Worm (Caenorhabditis elegans) whole organism, L1 larva: ENCODE measurements around the gene dtmk-1.

ENCODE experiments used
- C34B4.2 ChIP-seq: sonication (generic microtip); optimal IDR thresholded peaks from 2 replicates; lab custom pipeline; 2017; ENCODE audit warnings: mild to moderate bottlenecking, missing genetic modification characterization, missing compliant biosample characterization
- F16B12.6 ChIP-seq: fragments of 150-350 bp; optimal IDR thresholded peaks from 2 replicates; lab custom pipeline; 2014; ENCODE audit warnings: missing biosample characterization, missing genetic modification characterization
- aha-1 ChIP-seq: fragments of 150-350 bp; optimal IDR thresholded peaks from 2 replicates; lab custom pipeline; 2014; ENCODE audit warnings: missing biosample characterization, missing genetic modification characterization
- alr-1 ChIP-seq: fragments of 200-800 bp; sonication (Bioruptor generic); optimal IDR thresholded peaks from 2 replicates; lab custom pipeline; 2018; ENCODE audit warnings: borderline replicate concordance, mild to moderate bottlenecking, missing genetic modification characterization, missing compliant biosample characterization
- aly-2 ChIP-seq: fragments of 150-350 bp; optimal IDR thresholded peaks from 2 replicates; lab custom pipeline; 2014; ENCODE audit warnings: missing biosample characterization, missing genetic modification characterization
- ama-1 ChIP-seq: fragments of 150-350 bp; optimal IDR thresholded peaks from 2 replicates; lab custom pipeline; 2014
- blmp-1 ChIP-seq: fragments of 150-350 bp; optimal IDR thresholded peaks from 2 replicates; lab custom pipeline; 2014; ENCODE audit warnings: missing biosample characterization, missing genetic modification characterization
- ceh-63 ChIP-seq: fragments of 200-800 bp; sonication (Bioruptor generic); optimal IDR thresholded peaks from 2 replicates; lab custom pipeline; 2018; ENCODE audit warnings: mild to moderate bottlenecking, missing genetic modification characterization, missing compliant biosample characterization
- ceh-8 ChIP-seq: fragments of 200-800 bp; sonication (Bioruptor generic); optimal IDR thresholded peaks from 2 replicates; lab custom pipeline; 2018; ENCODE audit warnings: mild to moderate bottlenecking, missing genetic modification characterization, moderate library complexity, missing compliant biosample characterization
- ceh-88 ChIP-seq: fragments of 200-800 bp; sonication (Bioruptor generic); IDR thresholded peaks from 2 replicates; pipeline ENCODE4 v1.3.6; 2022; ENCODE audit warnings: missing genetic modification characterization, missing compliant biosample characterization
- ceh-90 ChIP-seq: sonication (generic microtip); optimal IDR thresholded peaks from 2 replicates; lab custom pipeline; 2016; ENCODE audit warnings: missing genetic modification characterization, missing compliant biosample characterization
- elt-2 ChIP-seq: sonication (generic microtip); optimal IDR thresholded peaks from 2 replicates; lab custom pipeline; 2016; ENCODE audit warnings: missing genetic modification characterization, mild to moderate bottlenecking, inconsistent platforms, missing compliant biosample characterization, missing genetic modification reagents
- fkh-4 ChIP-seq: sonication (generic microtip); optimal IDR thresholded peaks from 2 replicates; lab custom pipeline; 2016; ENCODE audit warnings: missing compliant biosample characterization, missing genetic modification characterization, borderline replicate concordance
- fos-1 ChIP-seq: fragments of 150-350 bp; optimal IDR thresholded peaks from 2 replicates; lab custom pipeline; 2014; ENCODE audit warnings: missing biosample characterization, missing genetic modification characterization
- hlh-17 ChIP-seq: fragments of 200-800 bp; sonication (Bioruptor generic); optimal IDR thresholded peaks from 2 replicates; lab custom pipeline; 2018; ENCODE audit warnings: missing genetic modification characterization, mild to moderate bottlenecking, missing compliant biosample characterization, moderate library complexity, borderline replicate concordance
- hlh-4 ChIP-seq: sonication (generic microtip); optimal IDR thresholded peaks from 2 replicates; lab custom pipeline; 2016; ENCODE audit warnings: mild to moderate bottlenecking, missing genetic modification characterization, missing compliant biosample characterization
- hpl-2 ChIP-seq: fragments of 150-350 bp; optimal IDR thresholded peaks from 2 replicates; lab custom pipeline; 2014; ENCODE audit warnings: missing biosample characterization, missing genetic modification reagents, missing genetic modification characterization
- jun-1 ChIP-seq: fragments of 150-350 bp; optimal IDR thresholded peaks from 2 replicates; lab custom pipeline; 2014; ENCODE audit warnings: missing biosample characterization, missing genetic modification reagents, missing genetic modification characterization
- lin-14 ChIP-seq: fragments of 200-800 bp; sonication (Bioruptor generic); optimal IDR thresholded peaks from 2 replicates; lab custom pipeline; 2018; ENCODE audit warnings: mild to moderate bottlenecking, missing genetic modification characterization, moderate library complexity, missing compliant biosample characterization
- lin-35 ChIP-seq, 2 experiments: fragments of 150-350 bp; optimal IDR thresholded peaks; 2 replicates each; lab custom pipeline; 2014; ENCODE audit warnings: missing biosample characterization in 2 of 2, missing genetic modification characterization in 2 of 2, missing genetic modification reagents in 2 of 2
- lin-39 ChIP-seq: fragments of 150-350 bp; optimal IDR thresholded peaks from 2 replicates; lab custom pipeline; 2014; ENCODE audit warnings: missing biosample characterization, missing genetic modification reagents, missing genetic modification characterization
- lir-3 ChIP-seq: sonication (generic microtip); optimal IDR thresholded peaks from 2 replicates; lab custom pipeline; 2016; ENCODE audit warnings: mild to moderate bottlenecking, missing genetic modification characterization, moderate library complexity, missing compliant biosample characterization; ENCODE audit not compliant: poor library complexity
- lsy-2 ChIP-seq, 2 experiments: fragments of 150-350 bp; optimal IDR thresholded peaks; 2 replicates each; lab custom pipeline; 2014; ENCODE audit warnings: missing biosample characterization in 2 of 2, missing genetic modification characterization in 2 of 2
- mab-9 ChIP-seq: fragments of 200-800 bp; sonication (Bioruptor generic); IDR thresholded peaks from 2 replicates; pipeline ENCODE4 v1.3.6; 2022; ENCODE audit warnings: missing genetic modification reagents, missing genetic modification characterization, missing compliant biosample characterization
- mdl-1 ChIP-seq, 2 experiments: fragments of 150-350 bp; optimal IDR thresholded peaks; 2 replicates each; lab custom pipeline; 2014 to 2017; ENCODE audit warnings: missing biosample characterization in 2 of 2, missing genetic modification characterization in 2 of 2, inconsistent platforms in 1 of 2
- mef-2 ChIP-seq: fragments of 150-350 bp; optimal IDR thresholded peaks from 2 replicates; lab custom pipeline; 2014; ENCODE audit warnings: missing biosample characterization, missing genetic modification characterization
- mep-1 ChIP-seq: fragments of 150-350 bp; optimal IDR thresholded peaks from 2 replicates; lab custom pipeline; 2014; ENCODE audit warnings: missing biosample characterization, missing genetic modification characterization
- nhr-19 ChIP-seq: fragments of 200-800 bp; sonication (Bioruptor generic); conservative IDR thresholded peaks from 2 replicates; pipeline ENCODE4 v1.3.6; 2022; ENCODE audit warnings: missing genetic modification characterization, missing compliant biosample characterization
- nhr-20 ChIP-seq: sonication (generic microtip); optimal IDR thresholded peaks from 2 replicates; lab custom pipeline; 2016; ENCODE audit warnings: mild to moderate bottlenecking, missing genetic modification characterization, missing compliant biosample characterization
- nhr-47 ChIP-seq: sonication (generic microtip); optimal IDR thresholded peaks from 2 replicates; lab custom pipeline; 2016; ENCODE audit warnings: mild to moderate bottlenecking, missing genetic modification characterization, moderate library complexity, missing compliant biosample characterization
- nhr-77 ChIP-seq: fragments of 150-350 bp; optimal IDR thresholded peaks from 2 replicates; lab custom pipeline; 2014; ENCODE audit warnings: missing biosample characterization, missing genetic modification characterization
- nhr-90 ChIP-seq: sonication (generic microtip); optimal IDR thresholded peaks from 2 replicates; lab custom pipeline; 2016; ENCODE audit warnings: mild to moderate bottlenecking, missing genetic modification characterization, missing compliant biosample characterization; ENCODE audit not compliant: poor library complexity
- pqm-1 ChIP-seq: sonication (generic microtip); optimal IDR thresholded peaks from 3 replicates; lab custom pipeline; 2017; ENCODE audit warnings: missing biosample characterization, missing genetic modification characterization
- snpc-4 ChIP-seq: fragments of 150-350 bp; optimal IDR thresholded peaks from 2 replicates; lab custom pipeline; 2014; ENCODE audit warnings: missing biosample characterization, missing genetic modification characterization
- sptf-1 ChIP-seq: fragments of 150-350 bp; optimal IDR thresholded peaks from 2 replicates; lab custom pipeline; 2014; ENCODE audit warnings: missing biosample characterization, missing genetic modification characterization
- tbx-2 ChIP-seq: sonication (generic microtip); optimal IDR thresholded peaks from 2 replicates; lab custom pipeline; 2016; ENCODE audit warnings: missing genetic modification characterization, missing compliant biosample characterization
- tlp-1 ChIP-seq: fragments of 150-350 bp; optimal IDR thresholded peaks from 2 replicates; lab custom pipeline; 2014; ENCODE audit warnings: missing biosample characterization, missing genetic modification characterization
- unc-130 ChIP-seq: fragments of 150-350 bp; optimal IDR thresholded peaks from 2 replicates; lab custom pipeline; 2017; ENCODE audit warnings: missing biosample characterization, missing genetic modification characterization, inconsistent platforms
- unc-30 ChIP-seq: sonication (generic microtip); optimal IDR thresholded peaks from 2 replicates; lab custom pipeline; 2017; ENCODE audit warnings: missing biosample characterization, missing genetic modification characterization
- unc-98 ChIP-seq: fragments of 200-800 bp; sonication (Bioruptor generic); IDR thresholded peaks from 2 replicates; pipeline ENCODE4 v1.3.6; 2022; ENCODE audit warnings: missing genetic modification characterization, missing compliant biosample characterization
- vab-15 ChIP-seq: sonication (generic microtip); optimal IDR thresholded peaks from 2 replicates; lab custom pipeline; 2017; ENCODE audit warnings: missing genotype, mild to moderate bottlenecking, missing genetic modification characterization, missing compliant biosample characterization
- ztf-11 ChIP-seq, 2 experiments: sonication (generic microtip); optimal IDR thresholded peaks; 2 replicates each; lab custom pipeline; 2016 to 2017; ENCODE audit warnings: missing genetic modification characterization in 2 of 2, missing biosample characterization in 1 of 2, missing compliant biosample characterization in 1 of 2

The dtmk-1 gene

ce11 chrII:9984866-9985336 is 18.0 kb upstream of the dtmk-1 start (continued):
- peak; percentile 80 for TF ChIP-seq tbx-2 (tag; lab: Kevin White, UChicago)
- no peak for TF ChIP-seq unc-98 (GFP tag; lab: Robert Waterston, UW)
- no peak for TF ChIP-seq hlh-4 (tag; lab: Kevin White, UChicago)
- no peak for TF ChIP-seq F16B12.6 (tag; lab: Kevin White, UChicago)

- TF ChIP-seq lin-14 (GFP tag; lab: Kevin White, UChicago) (peak; percentile 23), unc-98 (GFP tag; lab: Robert Waterston, UW) (no peak), unc-130 (no peak)
Observed at ce11 chrII:9982437-9982836, 15.5 kb upstream of the dtmk-1 start.

- TF ChIP-seq blmp-1: no peak
- TF ChIP-seq tbx-2 (tag; lab: Kevin White, UChicago): no peak
- no peak for TF ChIP-seq ceh-8 (GFP tag; lab: Kevin White, UChicago)
- TF ChIP-seq snpc-4 (tag; lab: Kevin White, UChicago): no peak
- no peak for TF ChIP-seq mef-2 (tag; lab: Kevin White, UChicago)
- TF ChIP-seq lir-3 (tag; lab: Kevin White, UChicago): no peak
- TF ChIP-seq nhr-47 (tag; lab: Kevin White, UChicago): no peak
- no peak for TF ChIP-seq unc-130
- TF ChIP-seq ceh-63: no peak
- no peak for TF ChIP-seq fkh-4 (tag; lab: Kevin White, UChicago)
- TF ChIP-seq lin-35 (GFP tag; optimal IDR thresholded peaks at IDR 0.05; lab: Kevin White, UChicago): no peak
- TF ChIP-seq lin-39: no peak
- TF ChIP-seq ama-1 (lab: Kevin White, UChicago): no peak
- TF ChIP-seq pqm-1: no peak
- no peak for TF ChIP-seq mab-9 (GFP tag; lab: Robert Waterston, UW)
- no peak for TF ChIP-seq nhr-19 (GFP tag; lab: Robert Waterston, UW)
Observed at ce11 chrII:9981760-9982159, 14.9 kb upstream of the dtmk-1 start, which contains the start of gene sdz-38. Gene sdz-38, minus strand, starts transcription at chrII:9981860.

- TF ChIP-seq mdl-1 (tag; optimal IDR thresholded peaks at IDR 0.05; lab: Kevin White, UChicago) (no peak), fkh-4 (tag; lab: Kevin White, UChicago) (no peak), sptf-1 (tag; lab: Kevin White, UChicago) (no peak), ztf-11 (tag; optimal IDR thresholded peaks at IDR 0.05; lab: Kevin White, UChicago) (no peak), tlp-1 (tag; lab: Kevin White, UChicago) (no peak), nhr-77 (tag; lab: Kevin White, UChicago) (no peak), nhr-90 (tag; lab: Kevin White, UChicago) (no peak), mep-1 (tag; lab: Kevin White, UChicago) (no peak), vab-15 (tag; lab: Kevin White, UChicago) (no peak), nhr-20 (no peak), ceh-90 (tag; lab: Kevin White, UChicago) (no peak), lsy-2 (tag; optimal IDR thresholded peaks at IDR 0.05; lab: Kevin White, UChicago) (no peak), ceh-88 (GFP tag; lab: Robert Waterston, UW) (no peak)
Observed at ce11 chrII:9980077-9980631, 13.3 kb upstream of the dtmk-1 start, which contains the start of gene ZK892.6. Gene ZK892.6, minus strand, starts transcription at chrII:9980127.

- TF ChIP-seq elt-2 (tag; lab: Kevin White, UChicago) (no peak), unc-30 (tag; lab: Kevin White, UChicago) (no peak), mdl-1 (tag; optimal IDR thresholded peaks at IDR 0.05; lab: Kevin White, UChicago) (no peak), ceh-90 (tag; lab: Kevin White, UChicago) (no peak), hlh-17 (GFP tag; lab: Kevin White, UChicago) (no peak), hlh-4 (tag; lab: Kevin White, UChicago) (no peak), aly-2 (tag; lab: Kevin White, UChicago) (no peak), fos-1 (tag; lab: Kevin White, UChicago) (no peak), fkh-4 (tag; lab: Kevin White, UChicago) (no peak), hpl-2 (no peak), nhr-20 (no peak), aha-1 (tag; lab: Kevin White, UChicago) (no peak), C34B4.2 (tag; lab: Kevin White, UChicago) (no peak), tbx-2 (tag; lab: Kevin White, UChicago) (no peak), alr-1 (tag; lab: Kevin White, UChicago) (no peak), F16B12.6 (tag; lab: Kevin White, UChicago) (no peak), lsy-2 (tag; optimal IDR thresholded peaks at IDR 0.05; lab: Kevin White, UChicago) (no peak), jun-1 (tag; lab: Kevin White, UChicago) (no peak)
Observed at ce11 chrII:9976405-9976804, 9.5 kb upstream of the dtmk-1 start, which contains the start of gene R53.8. Gene R53.8, plus strand, starts transcription at chrII:9976705.
